Worm (Caenorhabditis elegans) whole organism, L2 larva: Measurements from ENCODE around the gene klp-17.

Experiments
- ceh-16 ChIP-seq: fragments of 150-350 bp; optimal IDR thresholded peaks from 2 replicates; lab custom pipeline; 2014; ENCODE audit warnings: missing biosample characterization, missing genetic modification characterization
- elt-1 ChIP-seq: fragments of 150-350 bp; optimal IDR thresholded peaks from 2 replicates; lab custom pipeline; 2014; ENCODE audit warnings: missing biosample characterization, missing genetic modification characterization
- lin-13 ChIP-seq: fragments of 150-350 bp; optimal IDR thresholded peaks from 2 replicates; lab custom pipeline; 2014; ENCODE audit warnings: missing biosample characterization, missing genetic modification reagents, missing genetic modification characterization
- mdl-1 ChIP-seq, 2 experiments: fragments of 150-350 bp in 1 of 2; sonication (generic microtip) in 1 of 2; optimal IDR thresholded peaks; 2 replicates each; lab custom pipeline; 2017; ENCODE audit warnings: missing biosample characterization in 2 of 2, missing genetic modification characterization in 2 of 2
- nhr-11 ChIP-seq: fragments of 150-350 bp; optimal IDR thresholded peaks from 2 replicates; lab custom pipeline; 2014; ENCODE audit warnings: missing biosample characterization, missing genetic modification characterization
- skn-1 ChIP-seq: sonication (generic microtip); optimal IDR thresholded peaks from 2 replicates; lab custom pipeline; 2017; ENCODE audit warnings: missing biosample characterization, missing genetic modification characterization
- snpc-4 ChIP-seq: fragments of 150-350 bp; optimal IDR thresholded peaks from 2 replicates; lab custom pipeline; 2014; ENCODE audit warnings: missing biosample characterization, missing genetic modification characterization
- unc-39 ChIP-seq: fragments of 150-350 bp; optimal IDR thresholded peaks from 2 replicates; lab custom pipeline; 2014; ENCODE audit warnings: missing biosample characterization, missing genetic modification characterization
- unc-55 ChIP-seq: fragments of 150-350 bp; sonication (generic microtip); optimal IDR thresholded peaks from 3 replicates; lab custom pipeline; 2014; ENCODE audit warnings: missing biosample characterization, missing genetic modification reagents, missing genetic modification characterization
- zag-1 ChIP-seq: fragments of 150-350 bp; optimal IDR thresholded peaks from 2 replicates; lab custom pipeline; 2014; ENCODE audit warnings: missing biosample characterization, missing genetic modification characterization
- ztf-11 ChIP-seq: sonication (generic microtip); optimal IDR thresholded peaks from 2 replicates; lab custom pipeline; 2017; ENCODE audit warnings: missing biosample characterization, missing genetic modification characterization

ce11 chrII:11484600-11484999 lies 17.2 kb upstream of the klp-17 start:
- TF ChIP-seq elt-1 (no peak), mdl-1 (tag; optimal IDR thresholded peaks at IDR 0.05; lab: Kevin White, UChicago) (peak; percentile 25 to 64), snpc-4 (tag; lab: Kevin White, UChicago) (peak; percentile 19), ceh-16 (tag; lab: Kevin White, UChicago) (peak; percentile 13), ztf-11 (tag; lab: Kevin White, UChicago) (no peak), skn-1 (tag; lab: Kevin White, UChicago) (no peak), unc-39 (tag; lab: Kevin White, UChicago) (no peak), nhr-11 (peak; percentile 39), lin-13 (GFP tag; lab: Kevin White, UChicago) (no peak), zag-1 (tag; lab: Kevin White, UChicago) (peak; percentile 1), unc-55 (GFP tag; lab: Kevin White, UChicago) (peak; percentile 74)
